Worm (Caenorhabditis elegans) whole organism, early embryonic: ENCODE results near the gene srsx-40.
"Not testable (repeated sequence)": the region's sequence is repeated elsewhere in the genome, so short reads cannot be mapped to it uniquely, and the experiment has no call there.

Experiments
- B0310.2 ChIP-seq: sonication (generic microtip); optimal IDR thresholded peaks from 2 replicates; lab custom pipeline; 2016; ENCODE audit warnings: mild to moderate bottlenecking, missing genetic modification characterization, missing compliant biosample characterization
- F13C5.2 ChIP-seq: sonication (generic microtip); optimal IDR thresholded peaks from 2 replicates; lab custom pipeline; 2017; ENCODE audit warnings: mild to moderate bottlenecking, missing genetic modification characterization, inconsistent platforms, missing compliant biosample characterization
- aly-1 ChIP-seq: sonication (generic microtip); optimal IDR thresholded peaks from 2 replicates; lab custom pipeline; 2016; ENCODE audit warnings: missing genetic modification characterization, missing compliant biosample characterization
- ama-1 ChIP-seq: fragments of 150-350 bp; optimal IDR thresholded peaks from 2 replicates; lab custom pipeline; 2014
- ceh-13 ChIP-seq: fragments of 200-800 bp; sonication (Bioruptor generic); optimal IDR thresholded peaks from 2 replicates; lab custom pipeline; 2018; ENCODE audit warnings: mild to moderate bottlenecking, missing genetic modification characterization, missing compliant biosample characterization
- ceh-36 ChIP-seq: sonication (generic microtip); optimal IDR thresholded peaks from 2 replicates; lab custom pipeline; 2016; ENCODE audit warnings: missing genetic modification characterization, inconsistent platforms, missing compliant biosample characterization
- ets-7 ChIP-seq: sonication (generic microtip); optimal IDR thresholded peaks from 2 replicates; lab custom pipeline; 2016; ENCODE audit warnings: missing genotype, missing genetic modification characterization, missing compliant biosample characterization
- flt-1 ChIP-seq: fragments of 200-800 bp; sonication (Bioruptor generic); IDR thresholded peaks from 2 replicates; pipeline ENCODE4 v1.3.6; 2022; ENCODE audit warnings: missing genetic modification characterization, missing compliant biosample characterization
- hmbx-1 ChIP-seq: sonication (generic microtip); optimal IDR thresholded peaks from 2 replicates; lab custom pipeline; 2016; ENCODE audit warnings: mild to moderate bottlenecking, missing genetic modification characterization, missing compliant biosample characterization
- hmg-4 ChIP-seq: fragments of 200-800 bp; sonication (Bioruptor generic); optimal IDR thresholded peaks from 2 replicates; lab custom pipeline; 2018; ENCODE audit warnings: mild to moderate bottlenecking, missing genetic modification characterization, missing compliant biosample characterization
- hnd-1 ChIP-seq: sonication (generic microtip); optimal IDR thresholded peaks from 2 replicates; lab custom pipeline; 2016; ENCODE audit warnings: missing genetic modification characterization, missing compliant biosample characterization
- pes-1 ChIP-seq: fragments of 200-800 bp; sonication (Bioruptor generic); IDR thresholded peaks from 2 replicates; pipeline ENCODE4 v1.3.6; 2022; ENCODE audit warnings: missing genetic modification reagents, missing genetic modification characterization, missing compliant biosample characterization
- scrt-1 ChIP-seq: fragments of 200-800 bp; sonication (Bioruptor generic); IDR thresholded peaks from 2 replicates; pipeline ENCODE4 v1.3.6; 2022; ENCODE audit warnings: missing genetic modification characterization, missing compliant biosample characterization
- sea-1 ChIP-seq: fragments of 200-800 bp; sonication (Bioruptor generic); conservative IDR thresholded peaks from 2 replicates; pipeline ENCODE4 v1.3.6; 2022; ENCODE audit warnings: missing genetic modification characterization, missing compliant biosample characterization
- tbx-11 ChIP-seq: fragments of 200-800 bp; sonication (Bioruptor generic); IDR thresholded peaks from 2 replicates; pipeline ENCODE4 v1.3.6; 2022; ENCODE audit warnings: missing genetic modification characterization, missing compliant biosample characterization
- tbx-37 ChIP-seq: fragments of 200-800 bp; sonication (Bioruptor generic); conservative IDR thresholded peaks from 2 replicates; pipeline ENCODE4 v1.3.6; 2022; ENCODE audit warnings: missing genetic modification reagents, missing genetic modification characterization, missing compliant biosample characterization
- tra-4 ChIP-seq: sonication (generic microtip); optimal IDR thresholded peaks from 2 replicates; lab custom pipeline; 2017; ENCODE audit warnings: missing genetic modification characterization, missing compliant biosample characterization

The srsx-40 gene

ce11 chrV:7703536-7703935 lies at the start of gene srsx-40:
srsx-40 (minus strand) TSS chrV:7703636.
- not testable (repeated sequence) for TF ChIP-seq F13C5.2 (tag; lab: Kevin White, UChicago); B0310.2 (tag; lab: Kevin White, UChicago); ceh-13

- TF ChIP-seq tbx-37 (GFP tag; lab: Robert Waterston, UW), result no peak
- no peak for TF ChIP-seq F13C5.2 (tag; lab: Kevin White, UChicago)
- TF ChIP-seq hmg-4 (GFP tag; lab: Kevin White, UChicago), result no peak
- TF ChIP-seq B0310.2 (tag; lab: Kevin White, UChicago), result no peak
- no peak for TF ChIP-seq tbx-11 (GFP tag; lab: Robert Waterston, UW)
- TF ChIP-seq flt-1 (GFP tag; lab: Robert Waterston, UW), result no peak
- TF ChIP-seq ama-1, result no peak
- no peak for TF ChIP-seq ceh-36 (tag; lab: Kevin White, UChicago)
- no peak for TF ChIP-seq hmbx-1 (tag; lab: Kevin White, UChicago)
- no peak for TF ChIP-seq ceh-13
- TF ChIP-seq hnd-1 (tag; lab: Kevin White, UChicago), result no peak
- no peak for TF ChIP-seq pes-1 (GFP tag; lab: Robert Waterston, UW)
- no peak for TF ChIP-seq ets-7 (tag; lab: Kevin White, UChicago)
- no peak for TF ChIP-seq aly-1 (tag; lab: Kevin White, UChicago)
- no peak for TF ChIP-seq tra-4
- TF ChIP-seq sea-1 (GFP tag; lab: Robert Waterston, UW), result no peak
Measured at ce11 chrV:7749708-7750107, 46.3 kb upstream of the srsx-40 start.

DNA sequence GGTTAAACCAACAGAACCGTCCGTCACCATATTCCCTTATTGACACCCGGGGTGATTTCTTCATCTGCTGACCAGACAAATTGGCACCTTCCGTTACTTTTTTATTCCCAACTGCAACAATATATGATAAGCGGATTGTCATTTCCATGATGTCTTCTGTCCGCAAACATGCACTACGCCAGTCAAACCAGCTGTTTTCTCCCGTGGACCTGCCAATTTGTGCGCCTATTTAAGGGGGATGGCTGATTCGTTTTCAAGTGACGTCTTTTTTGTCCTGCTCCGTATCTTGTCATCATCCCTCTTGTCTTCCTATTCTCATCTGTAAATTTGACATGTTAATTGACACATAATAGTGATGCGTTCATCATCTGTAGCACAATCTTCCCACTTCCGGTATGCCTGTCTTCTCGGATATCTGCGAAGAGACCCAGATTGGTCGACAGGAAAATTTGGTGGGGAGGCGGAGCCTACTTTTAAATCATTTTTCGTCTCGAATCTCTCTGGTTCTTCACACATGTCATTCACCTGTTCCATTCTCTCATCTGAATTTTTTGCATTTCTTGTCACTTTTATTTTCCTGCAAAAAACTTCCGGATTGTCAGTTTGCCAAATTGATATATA lies 44.7 kb upstream of the srsx-40 start:
- TF ChIP-seq ets-7 (tag; lab: Kevin White, UChicago) (peak; percentile 88), sea-1 (GFP tag; lab: Robert Waterston, UW) (no peak)

DNA sequence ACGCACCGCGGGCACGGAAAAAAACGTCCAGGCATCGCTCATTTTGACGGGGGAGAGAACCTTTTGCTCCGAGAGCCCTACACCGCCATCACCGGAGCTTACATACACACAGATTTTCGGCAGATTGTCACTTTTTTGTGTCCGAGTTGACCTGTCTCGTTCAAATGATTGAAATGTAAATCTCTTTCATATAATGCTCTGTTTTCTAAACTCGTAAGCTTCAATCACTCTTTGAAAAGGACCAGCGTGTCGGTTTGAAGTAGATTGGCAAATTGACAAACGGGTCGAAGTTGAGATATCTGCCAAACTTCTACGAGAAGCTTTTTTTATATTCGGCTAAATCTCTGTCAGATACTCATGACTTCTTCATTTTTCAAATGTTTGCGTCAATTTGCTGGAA lies 43.7 kb upstream of the srsx-40 start:
- TF ChIP-seq ets-7 (tag; lab: Kevin White, UChicago) (no peak), tbx-11 (GFP tag; lab: Robert Waterston, UW) (no peak), ceh-13 (no peak), tra-4 (no peak), hnd-1 (tag; lab: Kevin White, UChicago) (no peak), B0310.2 (tag; lab: Kevin White, UChicago) (no peak), hmg-4 (GFP tag; lab: Kevin White, UChicago) (no peak), sea-1 (GFP tag; lab: Robert Waterston, UW) (no peak), scrt-1 (GFP tag; lab: Robert Waterston, UW) (no peak)

DNA sequence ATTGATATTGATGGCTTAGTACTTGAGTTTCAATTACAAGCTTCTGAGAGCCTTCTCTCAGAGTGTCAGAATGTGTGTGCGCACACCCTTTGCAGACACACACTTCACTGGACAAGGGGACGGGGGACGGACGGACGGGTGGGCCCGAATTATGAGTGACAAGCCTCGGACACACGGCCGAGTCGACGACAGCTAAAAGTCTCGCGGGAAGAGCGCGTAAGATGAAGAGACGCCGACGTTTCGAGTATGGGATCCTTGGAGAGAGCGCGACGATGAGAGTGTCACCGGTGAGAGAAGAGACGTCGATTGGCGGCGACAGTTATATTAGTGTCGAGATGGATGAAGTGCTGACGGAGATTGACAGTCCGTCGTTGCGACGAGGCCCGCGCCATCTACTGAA lies 42.5 kb upstream of the srsx-40 start:
- TF ChIP-seq hmg-4 (GFP tag; lab: Kevin White, UChicago) (peak; percentile 64), ama-1 (no peak), pes-1 (GFP tag; lab: Robert Waterston, UW) (peak; percentile 27; the same call in 1 of the 2 replicates)

DNA sequence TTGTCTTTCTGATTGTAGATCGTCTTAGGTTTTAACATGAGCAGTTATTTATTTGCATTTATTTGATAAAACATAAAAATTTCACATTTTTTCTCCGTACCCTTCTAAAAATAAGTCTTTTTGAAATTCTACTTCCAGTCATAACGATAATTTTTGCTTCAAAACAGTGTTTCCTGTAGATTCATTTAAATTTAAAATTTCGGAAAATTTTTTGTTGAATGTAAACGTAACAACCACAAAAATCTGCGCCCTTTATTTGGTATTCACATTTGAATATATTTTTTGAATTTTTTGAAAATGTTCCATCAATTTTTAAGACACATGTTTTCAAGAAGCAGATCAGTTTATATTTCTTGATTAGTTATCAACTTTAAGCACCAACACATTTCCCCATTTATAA lies 42.0 kb upstream of the srsx-40 start:
- TF ChIP-seq hmbx-1 (tag; lab: Kevin White, UChicago) (no peak), B0310.2 (tag; lab: Kevin White, UChicago) (no peak)

DNA sequence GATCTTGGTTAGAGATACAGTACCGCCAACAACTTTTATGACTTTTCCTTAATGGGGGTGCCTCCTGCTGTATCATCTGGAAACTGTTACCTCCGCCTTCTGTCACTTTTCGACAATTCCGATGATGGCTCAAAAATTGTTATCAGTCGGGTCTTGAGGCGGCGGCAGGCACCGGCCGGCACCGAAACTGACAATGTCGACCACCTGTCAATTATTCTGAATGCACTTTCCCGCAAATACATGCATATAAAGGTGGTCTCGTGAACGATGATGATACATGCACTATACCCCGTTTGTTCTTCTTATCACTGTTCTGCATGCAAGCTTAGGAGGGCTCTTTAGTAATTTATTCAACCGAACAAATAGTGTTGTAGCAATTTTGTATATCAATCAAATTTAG lies 40.6 kb upstream of the srsx-40 start:
- no peak for TF ChIP-seq ama-1
- TF ChIP-seq flt-1 (GFP tag; lab: Robert Waterston, UW), result no peak
- TF ChIP-seq hmbx-1 (tag; lab: Kevin White, UChicago), result no peak
- no peak for TF ChIP-seq tbx-37 (GFP tag; lab: Robert Waterston, UW)
- no peak for TF ChIP-seq tbx-11 (GFP tag; lab: Robert Waterston, UW)
- no peak for TF ChIP-seq B0310.2 (tag; lab: Kevin White, UChicago)
- TF ChIP-seq ceh-13, result no peak
- TF ChIP-seq pes-1 (GFP tag; lab: Robert Waterston, UW), result no peak
- no peak for TF ChIP-seq hnd-1 (tag; lab: Kevin White, UChicago)
- no peak for TF ChIP-seq sea-1 (GFP tag; lab: Robert Waterston, UW)
- TF ChIP-seq aly-1 (tag; lab: Kevin White, UChicago), result no peak
- no peak for TF ChIP-seq hmg-4 (GFP tag; lab: Kevin White, UChicago)
- no peak for TF ChIP-seq F13C5.2 (tag; lab: Kevin White, UChicago)
- no peak for TF ChIP-seq tra-4
- no peak for TF ChIP-seq scrt-1 (GFP tag; lab: Robert Waterston, UW)
- TF ChIP-seq ets-7 (tag; lab: Kevin White, UChicago), result no peak
- no peak for TF ChIP-seq ceh-36 (tag; lab: Kevin White, UChicago)

DNA sequence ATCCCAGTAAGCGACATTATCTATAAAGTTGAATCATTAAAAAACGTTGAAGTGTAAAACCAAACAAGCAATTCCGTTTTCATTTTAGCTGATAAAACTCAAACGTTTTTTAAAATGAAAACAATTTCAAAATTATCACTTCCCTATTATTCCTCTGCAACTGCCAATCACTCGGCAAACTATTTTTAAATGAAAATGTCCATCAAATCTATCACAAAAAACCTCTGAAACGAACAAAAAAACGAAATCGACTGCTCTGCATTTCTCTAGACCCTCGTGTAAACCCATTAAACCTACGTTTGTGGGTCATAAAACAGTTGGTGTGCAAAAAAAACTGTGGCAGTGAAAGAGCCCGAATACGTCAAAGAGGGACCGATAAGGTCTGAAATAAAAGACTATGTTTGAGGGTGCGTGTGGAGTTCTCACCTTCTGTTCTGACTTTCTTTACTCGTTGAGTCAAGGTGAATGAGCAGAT lies 39.1 kb upstream of the srsx-40 start, which contains the start of gene fbxl-5:
Gene fbxl-5 (plus strand): TSS at position 425 of the 475 bp plus-strand sequence.
- no peak for TF ChIP-seq tra-4
- TF ChIP-seq hnd-1 (tag; lab: Kevin White, UChicago), result no peak
- TF ChIP-seq ets-7 (tag; lab: Kevin White, UChicago), result no peak
- no peak for TF ChIP-seq B0310.2 (tag; lab: Kevin White, UChicago)
- TF ChIP-seq ceh-13, result no peak
- TF ChIP-seq tbx-11 (GFP tag; lab: Robert Waterston, UW), result no peak
- TF ChIP-seq sea-1 (GFP tag; lab: Robert Waterston, UW), result no peak
- no peak for TF ChIP-seq F13C5.2 (tag; lab: Kevin White, UChicago)
- TF ChIP-seq aly-1 (tag; lab: Kevin White, UChicago), result no peak
- no peak for TF ChIP-seq pes-1 (GFP tag; lab: Robert Waterston, UW)
- TF ChIP-seq tbx-37 (GFP tag; lab: Robert Waterston, UW), result no peak
- TF ChIP-seq hmg-4 (GFP tag; lab: Kevin White, UChicago), result no peak
- no peak for TF ChIP-seq ceh-36 (tag; lab: Kevin White, UChicago)
- no peak for TF ChIP-seq scrt-1 (GFP tag; lab: Robert Waterston, UW)
- no peak for TF ChIP-seq ama-1
- no peak for TF ChIP-seq flt-1 (GFP tag; lab: Robert Waterston, UW)
- no peak for TF ChIP-seq hmbx-1 (tag; lab: Kevin White, UChicago)
